Worm (Caenorhabditis elegans) whole organism, L2 larva: ENCODE results near the gene T28F12.1.

ENCODE experiments used
- C34F6.9 ChIP-seq: fragments of 150-350 bp; optimal IDR thresholded peaks from 2 replicates; lab custom pipeline; 2014; ENCODE audit warnings: missing biosample characterization, missing genetic modification characterization
- F13H6.1 ChIP-seq: sonication (generic microtip); optimal IDR thresholded peaks from 2 replicates; lab custom pipeline; 2016; ENCODE audit warnings: missing genetic modification characterization, missing compliant biosample characterization
- R02D3.7 ChIP-seq: fragments of 150-350 bp; optimal IDR thresholded peaks from 2 replicates; lab custom pipeline; 2014; ENCODE audit warnings: missing biosample characterization, missing genetic modification characterization
- Y55F3AM.14 ChIP-seq: fragments of 200-800 bp; sonication (Bioruptor generic); optimal IDR thresholded peaks from 2 replicates; lab custom pipeline; 2018; ENCODE audit warnings: mild to moderate bottlenecking, missing genetic modification characterization, missing compliant biosample characterization
- ama-1 ChIP-seq: fragments of 150-350 bp; optimal IDR thresholded peaks from 2 replicates; lab custom pipeline; 2018; ENCODE audit warnings: inconsistent platforms
- blmp-1 ChIP-seq: sonication (generic microtip); optimal IDR thresholded peaks from 2 replicates; lab custom pipeline; 2017; ENCODE audit warnings: missing genetic modification characterization, mild to moderate bottlenecking, missing compliant biosample characterization, antibody characterized with exemption, moderate library complexity; ENCODE audit not compliant: insufficient read depth
- ceh-16 ChIP-seq: fragments of 150-350 bp; optimal IDR thresholded peaks from 2 replicates; lab custom pipeline; 2014; ENCODE audit warnings: missing biosample characterization, missing genetic modification characterization
- crh-2 ChIP-seq: sonication (generic microtip); optimal IDR thresholded peaks from 2 replicates; lab custom pipeline; 2017; ENCODE audit warnings: missing biosample characterization, missing genetic modification characterization
- elt-1 ChIP-seq: fragments of 150-350 bp; optimal IDR thresholded peaks from 2 replicates; lab custom pipeline; 2014; ENCODE audit warnings: missing biosample characterization, missing genetic modification characterization
- elt-3 ChIP-seq: sonication (generic microtip); optimal IDR thresholded peaks from 2 replicates; lab custom pipeline; 2017; ENCODE audit warnings: missing biosample characterization, missing genetic modification characterization
- fos-1 ChIP-seq: fragments of 150-350 bp; optimal IDR thresholded peaks from 2 replicates; lab custom pipeline; 2014; ENCODE audit warnings: missing biosample characterization, missing genetic modification characterization
- gmeb-1 ChIP-seq: fragments of 150-350 bp; optimal IDR thresholded peaks from 2 replicates; lab custom pipeline; 2014; ENCODE audit warnings: missing biosample characterization, missing genetic modification characterization
- lin-11 ChIP-seq: fragments of 150-350 bp; sonication (generic microtip); optimal IDR thresholded peaks from 2 replicates; lab custom pipeline; 2014; ENCODE audit warnings: missing biosample characterization, missing genetic modification characterization, inconsistent platforms, mixed read lengths
- lin-13 ChIP-seq: fragments of 150-350 bp; optimal IDR thresholded peaks from 2 replicates; lab custom pipeline; 2014; ENCODE audit warnings: missing biosample characterization, missing genetic modification reagents, missing genetic modification characterization
- lsy-2 ChIP-seq, 2 experiments: fragments of 150-350 bp in 1 of 2; sonication (generic microtip) in 1 of 2; optimal IDR thresholded peaks; 2 replicates each; lab custom pipeline; 2014 to 2017; ENCODE audit warnings: missing biosample characterization in 2 of 2, missing genetic modification characterization in 2 of 2
- mab-5 ChIP-seq: fragments of 150-350 bp; optimal IDR thresholded peaks from 2 replicates; lab custom pipeline; 2014; ENCODE audit warnings: missing biosample characterization, missing genetic modification characterization
- mbf-1 ChIP-seq: sonication (generic microtip); optimal IDR thresholded peaks from 2 replicates; lab custom pipeline; 2017; ENCODE audit warnings: missing biosample characterization, missing genetic modification characterization
- nhr-10 ChIP-seq: sonication (generic microtip); optimal IDR thresholded peaks from 2 replicates; lab custom pipeline; 2017; ENCODE audit warnings: missing biosample characterization, missing genetic modification characterization
- nhr-11 ChIP-seq: fragments of 150-350 bp; optimal IDR thresholded peaks from 2 replicates; lab custom pipeline; 2014; ENCODE audit warnings: missing biosample characterization, missing genetic modification characterization
- nhr-12 ChIP-seq: fragments of 150-350 bp; optimal IDR thresholded peaks from 2 replicates; lab custom pipeline; 2014; ENCODE audit warnings: missing biosample characterization, missing genetic modification characterization
- nhr-129 ChIP-seq: fragments of 150-350 bp; optimal IDR thresholded peaks from 2 replicates; lab custom pipeline; 2014; ENCODE audit warnings: missing biosample characterization, missing genetic modification characterization
- nhr-21 ChIP-seq: fragments of 150-350 bp; optimal IDR thresholded peaks from 2 replicates; lab custom pipeline; 2014; ENCODE audit warnings: missing biosample characterization, missing genetic modification characterization
- nhr-23 ChIP-seq: fragments of 150-350 bp; optimal IDR thresholded peaks from 2 replicates; lab custom pipeline; 2014; ENCODE audit warnings: missing biosample characterization, missing genetic modification reagents, missing genetic modification characterization
- nhr-25 ChIP-seq: fragments of 150-350 bp; sonication (generic microtip); optimal IDR thresholded peaks from 3 replicates; lab custom pipeline; 2014; ENCODE audit warnings: missing biosample characterization, missing genetic modification characterization
- sem-4 ChIP-seq: fragments of 150-350 bp; optimal IDR thresholded peaks from 2 replicates; lab custom pipeline; 2014; ENCODE audit warnings: missing biosample characterization, missing genetic modification reagents, missing genetic modification characterization
- sma-3 ChIP-seq: sonication (generic microtip); optimal IDR thresholded peaks from 2 replicates; lab custom pipeline; 2016; ENCODE audit warnings: missing genetic modification reagents, missing genetic modification characterization, missing compliant biosample characterization
- sma-9 ChIP-seq, 2 experiments: fragments of 150-350 bp in 1 of 2; sonication (generic microtip) in 1 of 2; optimal IDR thresholded peaks; 2 replicates each; lab custom pipeline; 2014 to 2016; ENCODE audit warnings: missing genetic modification characterization in 2 of 2, mild to moderate bottlenecking in 1 of 2, missing biosample characterization in 1 of 2, missing compliant biosample characterization in 1 of 2, missing genetic modification reagents in 1 of 2, moderate library complexity in 1 of 2
- snpc-4 ChIP-seq: fragments of 150-350 bp; optimal IDR thresholded peaks from 2 replicates; lab custom pipeline; 2014; ENCODE audit warnings: missing biosample characterization, missing genetic modification characterization
- unc-55 ChIP-seq: fragments of 150-350 bp; sonication (generic microtip); optimal IDR thresholded peaks from 3 replicates; lab custom pipeline; 2014; ENCODE audit warnings: missing biosample characterization, missing genetic modification reagents, missing genetic modification characterization
- unc-62 ChIP-seq: fragments of 150-350 bp; optimal IDR thresholded peaks from 2 replicates; lab custom pipeline; 2014; ENCODE audit warnings: missing biosample characterization, missing genetic modification reagents, missing genetic modification characterization
- zag-1 ChIP-seq: fragments of 150-350 bp; optimal IDR thresholded peaks from 2 replicates; lab custom pipeline; 2014; ENCODE audit warnings: missing biosample characterization, missing genetic modification characterization
- ztf-11 ChIP-seq: sonication (generic microtip); optimal IDR thresholded peaks from 2 replicates; lab custom pipeline; 2017; ENCODE audit warnings: missing biosample characterization, missing genetic modification characterization

Gene T28F12.1

ce11 chrV:4491273-4492094 lies 21.3 kb upstream of the T28F12.1 start:
- TF ChIP-seq sem-4 = no peak
- no peak for TF ChIP-seq mbf-1 (tag; lab: Kevin White, UChicago)
- no peak for TF ChIP-seq sma-9 (GFP tag; optimal IDR thresholded peaks at IDR 0.05; lab: Kevin White, UChicago)
- TF ChIP-seq sma-9 (tag; optimal IDR thresholded peaks at IDR 0.05; lab: Kevin White, UChicago) = no peak
- no peak for TF ChIP-seq lin-11 (tag; lab: Kevin White, UChicago)
- TF ChIP-seq nhr-129 (tag; lab: Kevin White, UChicago) = peak; percentile 7
- TF ChIP-seq unc-62 (GFP tag; lab: Kevin White, UChicago) = peak; percentile 24
- no peak for TF ChIP-seq unc-55 (GFP tag; lab: Kevin White, UChicago)
- TF ChIP-seq ceh-16 (tag; lab: Kevin White, UChicago) = no peak
- no peak for TF ChIP-seq elt-1 (tag; lab: Kevin White, UChicago)
- TF ChIP-seq mab-5 = peak; percentile 78
- peak; percentile 32 for TF ChIP-seq F13H6.1 (tag; lab: Kevin White, UChicago)
- TF ChIP-seq nhr-23 (tag; lab: Kevin White, UChicago) = no peak
- TF ChIP-seq fos-1 = no peak
- no peak for TF ChIP-seq nhr-11 (tag; lab: Kevin White, UChicago)
- TF ChIP-seq Y55F3AM.14 = peak; percentile 41
- no peak for TF ChIP-seq blmp-1 (tag; lab: Kevin White, UChicago)

- no peak for TF ChIP-seq nhr-129 (tag; lab: Kevin White, UChicago)
- TF ChIP-seq F13H6.1 (tag; lab: Kevin White, UChicago) = peak; percentile 1
- peak; percentile 86 for TF ChIP-seq mab-5
- TF ChIP-seq sem-4 = no peak
- peak; percentile 41 for TF ChIP-seq unc-55 (GFP tag; lab: Kevin White, UChicago)
- no peak for TF ChIP-seq lsy-2 (tag; optimal IDR thresholded peaks at IDR 0.05; lab: Kevin White, UChicago)
Measured at ce11 chrV:4495114-4495819, 17.6 kb upstream of the T28F12.1 start.

- no peak for TF ChIP-seq nhr-21
- no peak for TF ChIP-seq ama-1 (lab: Kevin White, UChicago)
- TF ChIP-seq nhr-12 = no peak
- TF ChIP-seq nhr-23 (tag; lab: Kevin White, UChicago) = no peak
- peak; percentile 28 for TF ChIP-seq fos-1
Measured at ce11 chrV:4496104-4496586, 16.7 kb upstream of the T28F12.1 start.

ce11 chrV:4497161-4497560 lies 15.7 kb upstream of the T28F12.1 start, which contains the start of gene unc-62:
TSS of gene unc-62 (plus strand) at chrV:4497461.
- TF ChIP-seq snpc-4 (tag; lab: Kevin White, UChicago) (no peak), gmeb-1 (tag; lab: Kevin White, UChicago) (no peak), C34F6.9 (tag; lab: Kevin White, UChicago) (no peak), fos-1 (no peak), nhr-12 (no peak), blmp-1 (tag; lab: Kevin White, UChicago) (no peak)
- TF ChIP-seq, all 48 proteins: peak for 0

ce11 chrV:4499156-4499808 lies 13.6 kb upstream of the T28F12.1 start:
- TF ChIP-seq snpc-4 (tag; lab: Kevin White, UChicago) (no peak), zag-1 (tag; lab: Kevin White, UChicago) (no peak), Y55F3AM.14 (peak; percentile 51), fos-1 (no peak), ceh-16 (tag; lab: Kevin White, UChicago) (peak; percentile 56), nhr-10 (tag; lab: Kevin White, UChicago) (no peak), crh-2 (peak; percentile 18), R02D3.7 (no peak), unc-62 (GFP tag; lab: Kevin White, UChicago) (peak; percentile 90), ztf-11 (tag; lab: Kevin White, UChicago) (no peak), lsy-2 (tag; optimal IDR thresholded peaks at IDR 0.05; lab: Kevin White, UChicago) (peak in 1 of 2 experiments; percentile 85), lin-13 (peak; percentile 55), nhr-25 (tag; lab: Kevin White, UChicago) (peak; percentile 47), elt-3 (tag; lab: Kevin White, UChicago) (no peak), unc-55 (GFP tag; lab: Kevin White, UChicago) (peak; percentile 73), C34F6.9 (tag; lab: Kevin White, UChicago) (peak; percentile 34), sma-3 (GFP tag; lab: Kevin White, UChicago) (no peak), nhr-23 (tag; lab: Kevin White, UChicago) (peak; percentile 11), F13H6.1 (tag; lab: Kevin White, UChicago) (peak; percentile 20), nhr-129 (tag; lab: Kevin White, UChicago) (peak; percentile 37)
